Worm (Caenorhabditis elegans) whole organism, L4/young adult: ENCODE results near the gene oac-51.

ENCODE experiments used
- W03F9.2 ChIP-seq: fragments of 150-350 bp; optimal IDR thresholded peaks from 2 replicates; lab custom pipeline; 2014; ENCODE audit warnings: missing biosample characterization, missing genetic modification characterization
- dao-5 ChIP-seq: sonication (generic microtip); optimal IDR thresholded peaks from 2 replicates; lab custom pipeline; 2016; ENCODE audit warnings: missing genotype, missing genetic modification characterization, moderate library complexity, missing compliant biosample characterization

DNA sequence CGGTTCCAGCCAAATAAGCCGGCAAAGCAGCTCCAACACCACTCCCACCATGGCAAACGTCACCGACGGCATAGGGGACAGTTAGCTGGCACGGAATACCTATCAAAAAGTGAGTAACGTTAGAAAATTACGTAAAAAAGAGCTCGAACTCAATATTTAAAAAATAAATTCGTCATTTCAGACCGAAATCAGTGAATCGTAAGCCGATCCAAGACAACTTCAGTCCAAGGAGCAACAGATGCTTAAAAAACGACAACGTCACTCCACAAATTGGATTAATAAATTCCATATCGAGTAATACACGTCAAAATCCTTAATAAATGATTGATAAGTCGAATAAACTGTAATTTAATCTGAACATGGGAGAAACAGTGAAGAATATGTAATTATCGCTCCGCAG is 30.3 kb upstream of the oac-51 start:
- no peak for TF ChIP-seq W03F9.2 (tag; lab: Kevin White, UChicago)
- no peak for TF ChIP-seq dao-5 (tag; lab: Kevin White, UChicago)
